Fruit fly (Drosophila melanogaster) Kc167 (cell line): Measurements from ENCODE around the gene CG43740.

Source experiments
- Myc ChIP-seq: fragments of >200 bp; optimal IDR thresholded peaks from 2 replicates; lab custom pipeline; 2017; ENCODE audit warnings: missing external identifiers
- Sin3A ChIP-seq: fragments of >200 bp; optimal IDR thresholded peaks from 2 replicates; lab custom pipeline; 2018; ENCODE audit warnings: missing external identifiers
- h ChIP-seq: fragments of >200 bp; optimal IDR thresholded peaks from 3 replicates; lab custom pipeline; 2018; ENCODE audit warnings: missing external identifiers
- insv ChIP-seq: fragments of >200 bp; optimal IDR thresholded peaks from 3 replicates; lab custom pipeline; 2018; ENCODE audit warnings: missing external identifiers
- psq ChIP-seq: fragments of >200 bp; optimal IDR thresholded peaks from 2 replicates; lab custom pipeline; 2017; ENCODE audit warnings: missing external identifiers
- ttk ChIP-seq: sonication (Bioruptor generic); optimal IDR thresholded peaks from 2 replicates; lab custom pipeline; 2017; ENCODE audit warnings: missing external identifiers

DNA sequence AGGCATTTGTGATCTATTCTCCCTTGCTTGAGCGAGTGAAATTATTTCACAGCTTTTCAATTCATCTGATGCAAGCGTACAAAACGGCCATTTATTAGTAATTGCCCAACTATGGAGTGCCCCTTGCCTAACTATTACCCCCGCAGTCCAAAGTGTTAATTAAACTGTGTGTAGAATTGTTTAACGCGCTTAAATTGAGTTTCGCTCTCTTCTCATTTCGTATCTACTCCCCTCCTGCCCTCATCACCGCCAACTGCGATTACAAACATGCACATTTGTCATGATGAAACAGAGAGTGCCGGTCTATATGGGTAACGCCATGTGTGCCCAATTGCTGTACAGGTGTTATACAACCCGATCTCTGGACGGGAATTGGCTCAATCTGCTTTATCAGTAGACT lies 36.3 kb downstream of the CG43740 start:
- TF ChIP-seq Myc (no peak), h (lab: Kevin White, UChicago) (no peak), insv (no peak), ttk (lab: Kevin White, UChicago) (no peak), Sin3A (lab: Kevin White, UChicago) (no peak), psq (no peak)
